Worm (Caenorhabditis elegans) whole organism, L4/young adult: Measurements from ENCODE around the gene str-46.

ENCODE experiments used
- W03F9.2 ChIP-seq: fragments of 150-350 bp; optimal IDR thresholded peaks from 2 replicates; lab custom pipeline; 2014; ENCODE audit warnings: missing biosample characterization, missing genetic modification characterization
- dao-5 ChIP-seq: sonication (generic microtip); optimal IDR thresholded peaks from 2 replicates; lab custom pipeline; 2016; ENCODE audit warnings: missing genotype, missing genetic modification characterization, moderate library complexity, missing compliant biosample characterization
- him-1 ChIP-seq: sonication (generic microtip); optimal IDR thresholded peaks from 2 replicates; lab custom pipeline; 2016; ENCODE audit warnings: missing genotype, missing genetic modification reagents, missing genetic modification characterization, missing compliant biosample characterization

ce11 chrV:2891927-2892326 is 7.8 kb downstream of the str-46 start, which contains the start of gene F37B4.15:
- no peak for TF ChIP-seq him-1 (tag; lab: Kevin White, UChicago)
- TF ChIP-seq dao-5 = no peak
- no peak for TF ChIP-seq W03F9.2
